Fruit fly (Drosophila melanogaster) whole organism: ENCODE data around the gene fwe.

Experiments used
- CG8478 ChIP-seq: fragments of >200 bp; optimal IDR thresholded peaks from 2 replicates; lab custom pipeline; 2018; ENCODE audit warnings: inconsistent platforms
- Dll ChIP-seq: fragments of >200 bp; optimal IDR thresholded peaks from 2 replicates; lab custom pipeline; 2017
- EcR ChIP-seq, 2 experiments: fragments of >200 bp; optimal IDR thresholded peaks; 2 replicates each; lab custom pipeline; 2017; ENCODE audit warnings: missing biosample characterization in 2 of 2, missing genetic modification characterization in 2 of 2, missing genetic modification reagents in 2 of 2
- pan ChIP-seq: fragments of >200 bp; optimal IDR thresholded peaks from 2 replicates; lab custom pipeline; 2017
- psq ChIP-seq: fragments of >200 bp; optimal IDR thresholded peaks from 2 replicates; lab custom pipeline; 2017
- usp ChIP-seq: fragments of >200 bp; optimal IDR thresholded peaks from 2 replicates; lab custom pipeline; 2017; ENCODE audit warnings: missing biosample characterization, missing genetic modification characterization, mixed read lengths

Gene fwe

dm6 chr3L:15791072-15791471 lies 25.1 kb downstream of the fwe start:
- no peak for TF ChIP-seq usp (GFP tag; lab: Kevin White, UChicago)
- no peak for TF ChIP-seq EcR (GFP tag; optimal IDR thresholded peaks at IDR 0.05; lab: Kevin White, UChicago)
- no peak for TF ChIP-seq pan (lab: Kevin White, UChicago)
- no peak for TF ChIP-seq psq (lab: Kevin White, UChicago)
- no peak for TF ChIP-seq CG8478
- no peak for TF ChIP-seq Dll

dm6 chr3L:15787406-15787805 lies 28.8 kb downstream of the fwe start:
- TF ChIP-seq CG8478, result no peak
- no peak for TF ChIP-seq psq (lab: Kevin White, UChicago)
- no peak for TF ChIP-seq EcR (GFP tag; optimal IDR thresholded peaks at IDR 0.05; lab: Kevin White, UChicago)
- no peak for TF ChIP-seq usp (GFP tag; lab: Kevin White, UChicago)
- TF ChIP-seq pan (lab: Kevin White, UChicago), result no peak
- TF ChIP-seq Dll, result no peak

dm6 chr3L:15785368-15785767 lies 30.8 kb downstream of the fwe start:
- TF ChIP-seq pan (lab: Kevin White, UChicago) (no peak), CG8478 (no peak), psq (lab: Kevin White, UChicago) (no peak), usp (GFP tag; lab: Kevin White, UChicago) (no peak), EcR (GFP tag; optimal IDR thresholded peaks at IDR 0.05; lab: Kevin White, UChicago) (no peak), Dll (no peak)

dm6 chr3L:15778951-15779350 lies 37.3 kb downstream of the fwe start:
- TF ChIP-seq CG8478 (no peak), usp (GFP tag; lab: Kevin White, UChicago) (no peak), pan (lab: Kevin White, UChicago) (no peak), psq (lab: Kevin White, UChicago) (no peak), EcR (GFP tag; optimal IDR thresholded peaks at IDR 0.05; lab: Kevin White, UChicago) (no peak), Dll (no peak)

- TF ChIP-seq psq (lab: Kevin White, UChicago) (no peak), EcR (GFP tag; optimal IDR thresholded peaks at IDR 0.05; lab: Kevin White, UChicago) (no peak), usp (GFP tag; lab: Kevin White, UChicago) (no peak), CG8478 (no peak)
These were observed 38.4 kb downstream of the fwe start for dm6 chr3L:15777839-15778238.

- TF ChIP-seq Dll (no peak), usp (GFP tag; lab: Kevin White, UChicago) (no peak)
These were observed 38.8 kb downstream of the fwe start for dm6 chr3L:15777383-15777782.

- no peak for TF ChIP-seq pan (lab: Kevin White, UChicago)
- no peak for TF ChIP-seq Dll
- TF ChIP-seq EcR (GFP tag; optimal IDR thresholded peaks at IDR 0.05; lab: Kevin White, UChicago), result no peak
- TF ChIP-seq CG8478, result no peak
- TF ChIP-seq usp (GFP tag; lab: Kevin White, UChicago), result no peak
These were observed 40.7 kb downstream of the fwe start for dm6 chr3L:15775498-15775897.

- TF ChIP-seq usp (GFP tag; lab: Kevin White, UChicago), result no peak
These were observed 44.0 kb downstream of the fwe start for dm6 chr3L:15772239-15772638.

- TF ChIP-seq psq (lab: Kevin White, UChicago), result no peak
- no peak for TF ChIP-seq EcR (GFP tag; optimal IDR thresholded peaks at IDR 0.05; lab: Kevin White, UChicago)
- TF ChIP-seq pan (lab: Kevin White, UChicago), result no peak
- TF ChIP-seq Dll, result no peak
- TF ChIP-seq usp (GFP tag; lab: Kevin White, UChicago), result no peak
- TF ChIP-seq CG8478, result no peak
These were observed 44.6 kb downstream of the fwe start for dm6 chr3L:15771565-15771964.

dm6 chr3L:15768947-15769389 lies 47.2 kb downstream of the fwe start:
- no peak for TF ChIP-seq usp (GFP tag; lab: Kevin White, UChicago)
- no peak for TF ChIP-seq CG8478
- TF ChIP-seq EcR (GFP tag; optimal IDR thresholded peaks at IDR 0.05; lab: Kevin White, UChicago), result no peak
- no peak for TF ChIP-seq psq (lab: Kevin White, UChicago)
- no peak for TF ChIP-seq pan (lab: Kevin White, UChicago)
- TF ChIP-seq Dll, result no peak

- TF ChIP-seq pan (lab: Kevin White, UChicago) (no peak), Dll (peak; percentile 22)
These were observed 53.0 kb downstream of the fwe start for dm6 chr3L:15763190-15763576.

dm6 chr3L:15762449-15763189 lies 53.6 kb downstream of the fwe start:
- TF ChIP-seq psq (lab: Kevin White, UChicago), result no peak
- peak; percentile 53 for TF ChIP-seq Dll

dm6 chr3L:15761918-15762317 lies 54.3 kb downstream of the fwe start:
- TF ChIP-seq CG8478 (no peak), EcR (GFP tag; optimal IDR thresholded peaks at IDR 0.05; lab: Kevin White, UChicago) (no peak)

- TF ChIP-seq pan (lab: Kevin White, UChicago), result no peak
- TF ChIP-seq usp (GFP tag; lab: Kevin White, UChicago), result no peak
- no peak for TF ChIP-seq Dll
- no peak for TF ChIP-seq psq (lab: Kevin White, UChicago)
- TF ChIP-seq EcR (GFP tag; optimal IDR thresholded peaks at IDR 0.05; lab: Kevin White, UChicago), result no peak
- no peak for TF ChIP-seq CG8478
These were observed 55.7 kb downstream of the fwe start for dm6 chr3L:15760467-15760866.
